Worm (Caenorhabditis elegans) whole organism, young adult: ENCODE measurements around the gene R13H7.2.

Source experiments
- B0336.3 ChIP-seq: fragments of 200-800 bp; sonication (Bioruptor generic); IDR thresholded peaks from 2 replicates; pipeline ENCODE4 v1.3.6; 2022; ENCODE audit warnings: missing genetic modification characterization, missing compliant biosample characterization
- D2030.7 ChIP-seq: fragments of 200-800 bp; sonication (Bioruptor generic); IDR thresholded peaks from 2 replicates; pipeline ENCODE4 v1.3.6; 2022; ENCODE audit warnings: missing genetic modification reagents, missing genetic modification characterization, missing compliant biosample characterization
- F37B4.10 ChIP-seq: fragments of 200-800 bp; sonication (Bioruptor generic); IDR thresholded peaks from 2 replicates; pipeline ENCODE4 v1.3.6; 2022; ENCODE audit warnings: missing genetic modification characterization, missing compliant biosample characterization
- F39B2.1 ChIP-seq: fragments of 200-800 bp; sonication (Bioruptor generic); IDR thresholded peaks from 2 replicates; pipeline ENCODE4 v1.3.6; 2022; ENCODE audit warnings: missing genetic modification reagents, missing genetic modification characterization, missing compliant biosample characterization
- F55B11.4 ChIP-seq: sonication (generic microtip); optimal IDR thresholded peaks from 2 replicates; lab custom pipeline; 2016; ENCODE audit warnings: missing compliant biosample characterization, missing genetic modification characterization, borderline replicate concordance; ENCODE audit not compliant: insufficient read depth
- K12H6.12 ChIP-seq: fragments of 200-800 bp; sonication (Bioruptor generic); optimal IDR thresholded peaks from 2 replicates; lab custom pipeline; 2018; ENCODE audit warnings: mild to moderate bottlenecking, missing genetic modification characterization, missing compliant biosample characterization
- T07F8.4 ChIP-seq: sonication (generic microtip); optimal IDR thresholded peaks from 2 replicates; lab custom pipeline; 2016; ENCODE audit warnings: mild to moderate bottlenecking, missing genetic modification characterization, moderate library complexity, missing compliant biosample characterization
- Y56A3A.18 ChIP-seq: fragments of 200-800 bp; sonication (Bioruptor generic); IDR thresholded peaks from 2 replicates; pipeline ENCODE4 v1.3.6; 2022; ENCODE audit warnings: missing genetic modification reagents, missing genetic modification characterization, missing compliant biosample characterization
- Y79H2A.3 ChIP-seq: fragments of 200-800 bp; sonication (Bioruptor generic); conservative IDR thresholded peaks from 2 replicates; pipeline ENCODE4 v1.3.6; 2022; ENCODE audit warnings: missing genetic modification reagents, missing genetic modification characterization, missing compliant biosample characterization
- akir-1 ChIP-seq: fragments of 200-800 bp; sonication (Bioruptor generic); optimal IDR thresholded peaks from 2 replicates; lab custom pipeline; 2018; ENCODE audit warnings: mild to moderate bottlenecking, missing genetic modification characterization, moderate library complexity, missing compliant biosample characterization
- cebp-1 ChIP-seq, 2 experiments: fragments of 200-800 bp in 1 of 2; sonication (Bioruptor generic) in 1 of 2; sonication (generic microtip) in 1 of 2; IDR thresholded peaks in 1 of 2; optimal IDR thresholded peaks in 1 of 2; 2 replicates each; pipeline versions ENCODE4 v1.3.6 to Lab custom; 2017 to 2022; ENCODE audit warnings: missing compliant biosample characterization in 2 of 2, missing genetic modification characterization in 2 of 2, mild to moderate bottlenecking in 1 of 2, missing genetic modification reagents in 1 of 2, moderate library complexity in 1 of 2
- ceh-27 ChIP-seq: fragments of 200-800 bp; sonication (Bioruptor generic); optimal IDR thresholded peaks from 2 replicates; lab custom pipeline; 2018; ENCODE audit warnings: mild to moderate bottlenecking, missing genetic modification characterization, moderate library complexity, missing compliant biosample characterization
- ceh-40 ChIP-seq: fragments of 200-800 bp; sonication (Bioruptor generic); IDR thresholded peaks from 2 replicates; pipeline ENCODE4 v1.3.6; 2022; ENCODE audit warnings: missing genetic modification characterization, missing compliant biosample characterization
- die-1 ChIP-seq: sonication (generic microtip); optimal IDR thresholded peaks from 2 replicates; lab custom pipeline; 2016; ENCODE audit warnings: missing genotype, mild to moderate bottlenecking, missing genetic modification characterization, missing compliant biosample characterization
- dpff-1 ChIP-seq: sonication (generic microtip); optimal IDR thresholded peaks from 2 replicates; lab custom pipeline; 2017; ENCODE audit warnings: mild to moderate bottlenecking, missing genetic modification characterization, missing compliant biosample characterization
- ets-4 ChIP-seq: fragments of 200-800 bp; sonication (Bioruptor generic); optimal IDR thresholded peaks from 2 replicates; lab custom pipeline; 2018; ENCODE audit warnings: mild to moderate bottlenecking, missing genetic modification characterization, missing compliant biosample characterization
- gei-17 ChIP-seq: fragments of 200-800 bp; sonication (Bioruptor generic); optimal IDR thresholded peaks from 2 replicates; lab custom pipeline; 2018; ENCODE audit warnings: mild to moderate bottlenecking, missing genetic modification characterization, missing compliant biosample characterization
- hlh-26 ChIP-seq: fragments of 200-800 bp; sonication (Bioruptor generic); conservative IDR thresholded peaks from 2 replicates; pipeline ENCODE4 v1.3.6; 2022; ENCODE audit warnings: missing genetic modification reagents, missing genetic modification characterization, missing compliant biosample characterization
- lin-35 ChIP-seq, 3 experiments: fragments of 150-350 bp in 2 of 3; sonication (generic microtip) in 1 of 3; optimal IDR thresholded peaks; 2 replicates each; lab custom pipeline; 2014 to 2018; ENCODE audit warnings: missing biosample characterization in 3 of 3, missing genetic modification characterization in 3 of 3, missing genetic modification reagents in 3 of 3
- lin-40 ChIP-seq: sonication (generic microtip); optimal IDR thresholded peaks from 2 replicates; lab custom pipeline; 2016; ENCODE audit warnings: missing genetic modification characterization, mild to moderate bottlenecking, missing compliant biosample characterization, missing genotype, missing genetic modification reagents
- lsl-1 ChIP-seq: fragments of 200-800 bp; sonication (Bioruptor generic); optimal IDR thresholded peaks from 2 replicates; lab custom pipeline; 2018; ENCODE audit warnings: mild to moderate bottlenecking, missing genetic modification characterization, moderate library complexity, missing compliant biosample characterization
- lsy-27 ChIP-seq: sonication (generic microtip); optimal IDR thresholded peaks from 2 replicates; lab custom pipeline; 2017; ENCODE audit warnings: missing genetic modification characterization, mild to moderate bottlenecking, missing compliant biosample characterization, antibody characterized with exemption, missing genotype, borderline replicate concordance; ENCODE audit not compliant: insufficient read depth
- mes-4 ChIP-seq: sonication (generic microtip); optimal IDR thresholded peaks from 2 replicates; lab custom pipeline; 2016; ENCODE audit warnings: missing genotype, missing genetic modification characterization, missing compliant biosample characterization
- nfyb-1 ChIP-seq: fragments of 200-800 bp; sonication (Bioruptor generic); IDR thresholded peaks from 2 replicates; pipeline ENCODE4 v1.3.6; 2022; ENCODE audit warnings: missing genetic modification reagents, missing genetic modification characterization, missing compliant biosample characterization
- nhr-80 ChIP-seq: sonication (generic microtip); optimal IDR thresholded peaks from 2 replicates; lab custom pipeline; 2016; ENCODE audit warnings: missing genetic modification characterization, missing compliant biosample characterization
- nhr-90 ChIP-seq: sonication (generic microtip); optimal IDR thresholded peaks from 2 replicates; lab custom pipeline; 2016; ENCODE audit warnings: missing genotype, mild to moderate bottlenecking, missing genetic modification characterization, missing compliant biosample characterization
- pbrm-1 ChIP-seq: fragments of 200-800 bp; sonication (Bioruptor generic); IDR thresholded peaks from 2 replicates; pipeline ENCODE4 v1.3.6; 2022; ENCODE audit warnings: missing genetic modification reagents, missing genetic modification characterization, missing compliant biosample characterization
- repo-1 ChIP-seq: sonication (generic microtip); optimal IDR thresholded peaks from 2 replicates; lab custom pipeline; 2017; ENCODE audit warnings: mild to moderate bottlenecking, missing genetic modification characterization, missing compliant biosample characterization
- rpc-1 ChIP-seq, 2 experiments: fragments of 150-350 bp in 1 of 2; sonication (generic microtip) in 1 of 2; optimal IDR thresholded peaks; 2 replicates each; lab custom pipeline; 2014 to 2018; ENCODE audit warnings: missing biosample characterization in 1 of 2, missing genetic modification characterization in 1 of 2, missing genetic modification reagents in 1 of 2, missing genotype in 1 of 2
- sdz-38 ChIP-seq: sonication (generic microtip); optimal IDR thresholded peaks from 2 replicates; lab custom pipeline; 2016; ENCODE audit warnings: missing genotype, missing genetic modification characterization, missing compliant biosample characterization
- snpc-3.4 ChIP-seq: sonication (generic microtip); optimal IDR thresholded peaks from 2 replicates; lab custom pipeline; 2017; ENCODE audit warnings: missing genetic modification characterization, mild to moderate bottlenecking, missing compliant biosample characterization, antibody characterized with exemption, moderate library complexity, missing genotype, missing genetic modification reagents
- unc-130 ChIP-seq: sonication (generic microtip); optimal IDR thresholded peaks from 2 replicates; lab custom pipeline; 2016; ENCODE audit warnings: missing genetic modification reagents, missing genetic modification characterization, missing compliant biosample characterization
- xnd-1 ChIP-seq: sonication (generic microtip); optimal IDR thresholded peaks from 2 replicates; lab custom pipeline; 2016; ENCODE audit warnings: missing genotype, missing genetic modification reagents, missing genetic modification characterization, missing compliant biosample characterization

Gene R13H7.2

DNA sequence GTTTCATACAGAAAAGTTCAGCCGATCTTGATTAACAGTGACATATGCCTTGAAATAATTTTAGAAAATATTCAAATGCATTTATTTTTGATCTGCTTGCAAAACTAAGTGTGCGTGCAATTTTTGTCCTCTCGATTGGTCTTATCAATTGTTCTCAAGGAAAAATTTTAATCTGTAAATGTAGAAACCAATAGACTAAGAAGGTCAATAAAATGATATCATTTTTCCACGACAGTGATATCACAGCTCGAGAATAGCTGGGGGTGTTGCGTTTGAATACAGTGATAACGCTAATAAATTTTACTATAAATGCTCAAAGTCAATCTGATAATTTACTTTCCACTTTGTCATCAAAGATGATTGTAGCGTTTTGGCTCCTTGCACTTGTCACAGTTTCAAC lies 40.8 kb downstream of the R13H7.2 start, which contains the start of gene C17H12.8:
TSS of gene C17H12.8 (plus strand) at position 335 of the 400 bp plus-strand sequence.
- no peak for TF ChIP-seq mes-4
- peak; percentile 37 for TF ChIP-seq nhr-80 (tag; lab: Kevin White, UChicago)

DNA sequence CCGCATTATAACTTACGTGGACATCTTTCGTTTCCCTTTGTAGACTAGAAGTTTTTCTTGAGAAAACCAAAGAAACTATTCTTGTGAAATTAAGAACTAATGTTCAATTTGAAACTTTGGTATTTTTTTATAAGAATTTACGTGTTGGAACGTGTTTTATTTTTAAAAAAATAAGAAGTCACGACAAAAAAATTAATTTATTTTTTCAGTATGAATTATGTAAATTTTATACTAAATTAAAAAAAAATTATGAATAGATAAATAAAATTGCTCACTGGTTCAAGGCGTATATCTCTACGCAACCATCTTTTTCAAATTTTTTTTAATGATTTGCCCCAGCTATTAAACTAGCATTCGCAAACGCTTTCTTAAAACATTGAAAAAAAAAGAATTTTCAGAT lies 41.6 kb downstream of the R13H7.2 start, which contains the start of gene C17H12.5:
TSS of gene C17H12.5 (minus strand) at position 101 of the 400 bp plus-strand sequence.
- TF ChIP-seq ceh-40 (GFP tag; lab: Robert Waterston, UW) (no peak), rpc-1 (optimal IDR thresholded peaks at IDR 0.05; lab: Kevin White, UChicago) (no peak), rpc-1 (tag; optimal IDR thresholded peaks at IDR 0.05; lab: Kevin White, UChicago) (no peak), lsy-27 (tag; lab: Kevin White, UChicago) (no peak), repo-1 (tag; lab: Kevin White, UChicago) (no peak), hlh-26 (GFP tag; lab: Robert Waterston, UW) (no peak), Y56A3A.18 (GFP tag; lab: Robert Waterston, UW) (no peak), nhr-90 (tag; lab: Kevin White, UChicago) (no peak)

DNA sequence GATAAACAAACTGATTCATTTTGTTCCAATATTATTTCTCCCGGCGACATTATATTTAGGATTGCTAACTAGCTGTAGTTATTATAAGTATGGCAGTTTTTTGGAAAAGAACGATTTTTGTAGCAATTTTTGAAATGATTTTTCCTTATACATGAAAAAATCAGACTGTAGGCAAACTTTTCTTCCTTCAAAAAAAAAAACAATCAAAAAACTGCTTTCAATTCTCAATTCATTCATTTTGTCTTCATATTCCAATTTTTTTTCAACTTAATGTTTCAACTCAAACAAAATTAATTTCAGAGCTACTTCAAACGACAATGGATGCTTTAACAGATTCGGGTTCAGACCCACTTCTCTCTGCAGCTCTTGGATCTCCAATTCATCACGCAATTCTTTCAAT lies 47.4 kb downstream of the R13H7.2 start, which contains the start of gene ceh-48:
TSS of gene ceh-48 (plus strand) at position 301 of the 400 bp plus-strand sequence.
- no peak for TF ChIP-seq Y79H2A.3 (GFP tag; lab: Robert Waterston, UW)
- no peak for TF ChIP-seq D2030.7
- TF ChIP-seq akir-1 (GFP tag; lab: Kevin White, UChicago) = no peak
- TF ChIP-seq B0336.3 (GFP tag; lab: Robert Waterston, UW) = no peak
- TF ChIP-seq gei-17 = no peak

DNA sequence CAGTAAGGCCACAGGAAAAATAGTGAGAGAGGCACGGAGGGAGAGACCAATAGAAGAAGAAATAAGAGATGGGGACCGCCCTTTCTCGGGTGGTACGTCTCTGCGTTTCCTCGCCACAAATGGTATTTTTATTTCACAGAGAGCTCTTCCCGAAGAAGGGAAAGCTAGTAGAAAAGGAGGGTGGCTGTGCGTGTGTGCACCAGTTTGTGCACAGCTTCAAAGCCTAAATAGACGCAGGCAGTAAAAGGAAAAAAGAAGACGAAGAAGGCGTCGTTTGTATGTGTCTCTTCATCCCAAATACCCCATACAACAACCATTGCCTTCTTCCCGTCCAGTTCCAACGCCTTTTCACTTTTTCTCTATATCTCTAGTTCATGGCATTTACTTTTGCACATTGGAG lies 49.4 kb downstream of the R13H7.2 start:
- TF ChIP-seq lin-35 (GFP tag; optimal IDR thresholded peaks at IDR 0.05; lab: Kevin White, UChicago) (peak in 1 of 3 experiments; percentile 57), F37B4.10 (GFP tag; lab: Robert Waterston, UW) (0 out of 2 replicates have a peak, but pooled peaks have one; percentile 15), gei-17 (no peak), lin-40 (tag; lab: Kevin White, UChicago) (peak; percentile 37), ets-4 (GFP tag; lab: Kevin White, UChicago) (no peak), T07F8.4 (tag; lab: Kevin White, UChicago) (no peak), pbrm-1 (GFP tag; lab: Robert Waterston, UW) (0 out of 2 replicates have a peak, but pooled peaks have one; percentile 14), xnd-1 (tag; lab: Kevin White, UChicago) (no peak), K12H6.12 (tag; lab: Kevin White, UChicago) (peak; percentile 58), ceh-27 (GFP tag; lab: Kevin White, UChicago) (peak; percentile 3)

ce11 chrIV:6806475-6807063 lies 52.6 kb downstream of the R13H7.2 start, which contains the start of gene C17H12.10:
TSS of gene C17H12.10 (plus strand) at chrIV:6806799.
- no peak for TF ChIP-seq F55B11.4
- TF ChIP-seq nfyb-1 (GFP tag; lab: Robert Waterston, UW) = no peak
- no peak for TF ChIP-seq die-1
- TF ChIP-seq sdz-38 (tag; lab: Kevin White, UChicago) = no peak
- no peak for TF ChIP-seq unc-130 (GFP tag; lab: Kevin White, UChicago)
- TF ChIP-seq cebp-1 (GFP tag; IDR thresholded peaks at IDR 0.05; lab: Robert Waterston, UW) = no peak
- peak; percentile 54 for TF ChIP-seq cebp-1 (tag; optimal IDR thresholded peaks at IDR 0.05; lab: Kevin White, UChicago)
- TF ChIP-seq F39B2.1 (GFP tag; lab: Robert Waterston, UW) = no peak
- no peak for TF ChIP-seq lsl-1 (GFP tag; lab: Kevin White, UChicago)
- TF ChIP-seq snpc-3.4 = no peak
- peak; percentile 31 for TF ChIP-seq K12H6.12 (tag; lab: Kevin White, UChicago)
- TF ChIP-seq hlh-26 (GFP tag; lab: Robert Waterston, UW) = no peak
- no peak for TF ChIP-seq dpff-1 (tag; lab: Kevin White, UChicago)
- TF ChIP-seq nhr-90 (tag; lab: Kevin White, UChicago) = no peak
